Fruit fly (Drosophila melanogaster): ENCODE measurements around the gene CG42726.

The CG42726 gene

dm6 chr3R:15342926-15343685 is 4.7 kb upstream of the CG42726 start, which contains the start of gene Nagk (continued):
- no peak for TF ChIP-seq vri (GFP tag; optimal IDR thresholded peaks at IDR 0.05)
- no peak for TF ChIP-seq Hr4 (GFP tag; optimal IDR thresholded peaks at IDR 0.05)
- TF ChIP-seq CG4318 (GFP tag; optimal IDR thresholded peaks at IDR 0.05) = no peak
- peak; percentile 25 for TF ChIP-seq Ets96B (tag; optimal IDR thresholded peaks at IDR 0.05)
- TF ChIP-seq CG11762 (GFP tag; optimal IDR thresholded peaks at IDR 0.05; ENCODE audit: insufficient read depth) = peak; percentile 46
- TF ChIP-seq OdsH (GFP tag; optimal IDR thresholded peaks at IDR 0.05) = peak; percentile 69
- peak; percentile 24; the same call in 2 of the 3 replicates for TF ChIP-seq eg (GFP tag; IDR thresholded peaks at IDR 0.05)
- peak; percentile 76 for TF ChIP-seq CG3919 (GFP tag; optimal IDR thresholded peaks at IDR 0.05)
- no peak for TF ChIP-seq Sox102F (GFP tag; optimal IDR thresholded peaks at IDR 0.05)

- TF ChIP-seq Blimp-1 (GFP tag; optimal IDR thresholded peaks at IDR 0.05) (peak; percentile 92), CG6792 (GFP tag; optimal IDR thresholded peaks at IDR 0.05) (no peak)
These were observed 2.4 kb upstream of the CG42726 start for dm6 chr3R:15345198-15346017.

dm6 chr3R:15346018-15346383 is 1.8 kb upstream of the CG42726 start, which contains the start of the genes Surf4 and CG31301:
Gene Surf4 (minus strand): TSS chr3R:15346176.
Gene CG31301 (plus strand): TSS chr3R:15346205.
- TF ChIP-seq dsx (GFP tag; optimal IDR thresholded peaks at IDR 0.05; ENCODE audit: poor library complexity, severe bottlenecking) = peak; percentile 91
- TF ChIP-seq CG32006 (GFP tag; optimal IDR thresholded peaks at IDR 0.05) = no peak
- TF ChIP-seq esn (GFP tag; optimal IDR thresholded peaks at IDR 0.05) = peak; percentile 9
- no peak for TF ChIP-seq Met (GFP tag; optimal IDR thresholded peaks at IDR 0.05)
- no peak for TF ChIP-seq dac (GFP tag; optimal IDR thresholded peaks at IDR 0.05)
- TF ChIP-seq CG4318 (GFP tag; optimal IDR thresholded peaks at IDR 0.05) = no peak

dm6 chr3R:15350993-15351426 is 3.2 kb downstream of the CG42726 start, which contains the start of the genes Trs33 and Tmtc4:
Gene Trs33 (minus strand): TSS chr3R:15350995.
Gene Tmtc4 (plus strand): TSS chr3R:15351225.
- TF ChIP-seq Met (GFP tag; optimal IDR thresholded peaks at IDR 0.05) (no peak), topi (GFP tag; optimal IDR thresholded peaks at IDR 0.05) (peak; percentile 25), CG6854 (GFP tag; optimal IDR thresholded peaks at IDR 0.05) (no peak), Eip93F (GFP tag; optimal IDR thresholded peaks at IDR 0.05) (no peak), CG34406 (GFP tag; optimal IDR thresholded peaks at IDR 0.05) (peak; percentile 24), net (GFP tag; optimal IDR thresholded peaks at IDR 0.05) (no peak), CG8632 (GFP tag; optimal IDR thresholded peaks at IDR 0.05) (no peak), CG3919 (GFP tag; optimal IDR thresholded peaks at IDR 0.05) (no peak), CG3032 (tag; optimal IDR thresholded peaks at IDR 0.05) (peak; percentile 54), Hr38 (GFP tag; optimal IDR thresholded peaks at IDR 0.05) (no peak), CG4318 (GFP tag; optimal IDR thresholded peaks at IDR 0.05) (no peak), Sox102F (GFP tag; optimal IDR thresholded peaks at IDR 0.05) (no peak), CG8319 (GFP tag; optimal IDR thresholded peaks at IDR 0.05) (no peak), fkh (GFP tag; optimal IDR thresholded peaks at IDR 0.05) (peak; percentile 96), cyc (GFP tag; optimal IDR thresholded peaks at IDR 0.05) (peak; percentile 36), Eip75B (GFP tag; optimal IDR thresholded peaks at IDR 0.05) (no peak), Hr4 (GFP tag; optimal IDR thresholded peaks at IDR 0.05) (no peak), dsx (GFP tag; optimal IDR thresholded peaks at IDR 0.05; ENCODE audit: poor library complexity, severe bottlenecking) (peak; percentile 7), CG6163 (GFP tag; IDR thresholded peaks at IDR 0.05) (no peak), fd59A (GFP tag; optimal IDR thresholded peaks at IDR 0.05) (no peak), lz (GFP tag; optimal IDR thresholded peaks at IDR 0.05) (peak; percentile 8), fd85E (GFP tag; optimal IDR thresholded peaks at IDR 0.05) (no peak), eg (GFP tag; IDR thresholded peaks at IDR 0.05) (no peak), CG6276 (GFP tag; optimal IDR thresholded peaks at IDR 0.05) (no peak), pdm3 (GFP tag; optimal IDR thresholded peaks at IDR 0.05) (no peak), CG10631 (GFP tag; optimal IDR thresholded peaks at IDR 0.05) (peak; percentile 47), acj6 (GFP tag; optimal IDR thresholded peaks at IDR 0.05) (no peak), CG9139 (GFP tag; optimal IDR thresholded peaks at IDR 0.05) (no peak), Blimp-1 (GFP tag; optimal IDR thresholded peaks at IDR 0.05) (no peak), OdsH (GFP tag; optimal IDR thresholded peaks at IDR 0.05) (no peak), Smox (GFP tag; optimal IDR thresholded peaks at IDR 0.05) (no peak), CG32006 (GFP tag; optimal IDR thresholded peaks at IDR 0.05) (no peak), esn (GFP tag; optimal IDR thresholded peaks at IDR 0.05) (peak; percentile 54), CG10669 (GFP tag; optimal IDR thresholded peaks at IDR 0.05) (peak; percentile 30), svp (GFP tag) (no peak), CG11762 (GFP tag; optimal IDR thresholded peaks at IDR 0.05; ENCODE audit: insufficient read depth) (no peak)

Data from whole organism, prepupa.